Worm (Caenorhabditis elegans) whole organism, L3 larva: Measurements from ENCODE around the gene ZK1307.2.
A peak's percentile ranks its signal among the peaks of the same experiment; 100 is the strongest.

Source experiments
- R02D3.7 ChIP-seq: fragments of 150-350 bp; optimal IDR thresholded peaks from 2 replicates; lab custom pipeline; 2014; ENCODE audit warnings: missing biosample characterization, missing genetic modification characterization
- aly-2 ChIP-seq: fragments of 150-350 bp; optimal IDR thresholded peaks from 2 replicates; lab custom pipeline; 2014; ENCODE audit warnings: missing biosample characterization, missing genetic modification characterization
- ama-1 ChIP-seq: fragments of 150-350 bp; optimal IDR thresholded peaks from 2 replicates; lab custom pipeline; 2018
- ceh-16 ChIP-seq: sonication (generic microtip); optimal IDR thresholded peaks from 2 replicates; lab custom pipeline; 2017; ENCODE audit warnings: missing biosample characterization, missing genetic modification characterization
- ceh-28 ChIP-seq: fragments of 150-350 bp; optimal IDR thresholded peaks from 2 replicates; lab custom pipeline; 2014; ENCODE audit warnings: missing biosample characterization, missing genetic modification reagents, missing genetic modification characterization
- ceh-82 ChIP-seq: fragments of 150-350 bp; optimal IDR thresholded peaks from 2 replicates; lab custom pipeline; 2014; ENCODE audit warnings: missing biosample characterization, missing genetic modification characterization
- ceh-9 ChIP-seq: sonication (generic microtip); optimal IDR thresholded peaks from 2 replicates; lab custom pipeline; 2018; ENCODE audit warnings: missing biosample characterization, missing genetic modification characterization
- daf-12 ChIP-seq: fragments of 150-350 bp; optimal IDR thresholded peaks from 2 replicates; lab custom pipeline; 2014; ENCODE audit warnings: missing biosample characterization, missing genetic modification reagents, missing genetic modification characterization
- egl-27 ChIP-seq: sonication (generic microtip); optimal IDR thresholded peaks from 4 replicates; lab custom pipeline; 2017; ENCODE audit warnings: missing biosample characterization, missing genetic modification reagents, missing genetic modification characterization
- egl-5 ChIP-seq: fragments of 150-350 bp; optimal IDR thresholded peaks from 2 replicates; lab custom pipeline; 2017; ENCODE audit warnings: missing biosample characterization, missing genetic modification reagents, missing genetic modification characterization, inconsistent platforms
- elt-1 ChIP-seq: fragments of 150-350 bp; optimal IDR thresholded peaks from 2 replicates; lab custom pipeline; 2014; ENCODE audit warnings: missing biosample characterization, missing genetic modification characterization
- elt-2 ChIP-seq: sonication (generic microtip); optimal IDR thresholded peaks from 2 replicates; lab custom pipeline; 2016; ENCODE audit warnings: missing genetic modification reagents, mild to moderate bottlenecking, missing genetic modification characterization, missing compliant biosample characterization
- elt-3 ChIP-seq, 3 experiments: fragments of 150-350 bp in 1 of 3; sonication (generic microtip) in 2 of 3; optimal IDR thresholded peaks; 2 replicates in 2 of 3; 4 replicates in 1 of 3; lab custom pipeline; 2014 to 2017; ENCODE audit warnings: missing biosample characterization in 3 of 3, missing genetic modification characterization in 3 of 3
- eor-1 ChIP-seq, 2 experiments: fragments of 150-350 bp; optimal IDR thresholded peaks; 2 replicates each; lab custom pipeline; 2014 to 2018; ENCODE audit warnings: missing biosample characterization in 2 of 2, missing genetic modification characterization in 2 of 2
- fkh-10 ChIP-seq: sonication (generic microtip); optimal IDR thresholded peaks from 2 replicates; lab custom pipeline; 2017; ENCODE audit warnings: missing biosample characterization, missing genetic modification reagents, missing genetic modification characterization
- fkh-2 ChIP-seq: fragments of 150-350 bp; optimal IDR thresholded peaks from 2 replicates; lab custom pipeline; 2014; ENCODE audit warnings: missing biosample characterization, missing genetic modification reagents, missing genetic modification characterization
- fos-1 ChIP-seq: fragments of 150-350 bp; optimal IDR thresholded peaks from 2 replicates; lab custom pipeline; 2014; ENCODE audit warnings: missing biosample characterization, missing genetic modification characterization
- hmg-11 ChIP-seq: sonication (generic microtip); optimal IDR thresholded peaks from 2 replicates; lab custom pipeline; 2016; ENCODE audit warnings: missing genetic modification characterization, missing compliant biosample characterization
- jun-1 ChIP-seq: fragments of 150-350 bp; optimal IDR thresholded peaks from 2 replicates; lab custom pipeline; 2014; ENCODE audit warnings: missing biosample characterization, missing genetic modification reagents, missing genetic modification characterization
- lin-15B ChIP-seq: fragments of 150-350 bp; optimal IDR thresholded peaks from 2 replicates; lab custom pipeline; 2014; ENCODE audit warnings: missing biosample characterization, missing genetic modification characterization
- lin-39 ChIP-seq: fragments of 150-350 bp; optimal IDR thresholded peaks from 2 replicates; lab custom pipeline; 2018; ENCODE audit warnings: missing biosample characterization, missing genetic modification reagents, missing genetic modification characterization
- lsy-12 ChIP-seq: sonication (generic microtip); optimal IDR thresholded peaks from 2 replicates; lab custom pipeline; 2016; ENCODE audit warnings: mild to moderate bottlenecking, missing genetic modification characterization, missing compliant biosample characterization
- mdl-1 ChIP-seq: fragments of 150-350 bp; optimal IDR thresholded peaks from 2 replicates; lab custom pipeline; 2014; ENCODE audit warnings: missing biosample characterization, missing genetic modification characterization
- mml-1 ChIP-seq: fragments of 150-350 bp; sonication (generic microtip); optimal IDR thresholded peaks from 3 replicates; lab custom pipeline; 2014; ENCODE audit warnings: missing biosample characterization, missing genetic modification characterization
- nfya-1 ChIP-seq: sonication (generic microtip); optimal IDR thresholded peaks from 2 replicates; lab custom pipeline; 2017; ENCODE audit warnings: missing genetic modification characterization, mild to moderate bottlenecking, missing compliant biosample characterization, antibody characterized with exemption, moderate library complexity; ENCODE audit not compliant: insufficient read depth
- nhr-12 ChIP-seq: fragments of 150-350 bp; optimal IDR thresholded peaks from 2 replicates; lab custom pipeline; 2014; ENCODE audit warnings: missing biosample characterization, missing genetic modification characterization
- nhr-23 ChIP-seq: fragments of 150-350 bp; optimal IDR thresholded peaks from 2 replicates; lab custom pipeline; 2014; ENCODE audit warnings: missing biosample characterization, missing genetic modification reagents, missing genetic modification characterization
- nhr-25 ChIP-seq: sonication (generic microtip); optimal IDR thresholded peaks from 2 replicates; lab custom pipeline; 2017; ENCODE audit warnings: missing biosample characterization, missing genetic modification characterization
- nhr-28 ChIP-seq: fragments of 150-350 bp; optimal IDR thresholded peaks from 2 replicates; lab custom pipeline; 2014; ENCODE audit warnings: missing biosample characterization, missing genetic modification characterization
- nhr-43 ChIP-seq: sonication (generic microtip); optimal IDR thresholded peaks from 2 replicates; lab custom pipeline; 2016; ENCODE audit warnings: mild to moderate bottlenecking, missing genetic modification characterization, missing compliant biosample characterization; ENCODE audit not compliant: poor library complexity, severe bottlenecking
- nhr-67 ChIP-seq: fragments of 150-350 bp; optimal IDR thresholded peaks from 2 replicates; lab custom pipeline; 2014; ENCODE audit warnings: missing biosample characterization, missing genetic modification characterization
- nhr-76 ChIP-seq: fragments of 150-350 bp; sonication (generic microtip); optimal IDR thresholded peaks from 5 replicates; lab custom pipeline; 2014; ENCODE audit warnings: missing biosample characterization, missing genetic modification characterization
- pha-4 ChIP-seq: fragments of 150-350 bp; optimal IDR thresholded peaks from 2 replicates; lab custom pipeline; 2014; ENCODE audit warnings: missing biosample characterization, missing genetic modification reagents, missing genetic modification characterization
- pqm-1 ChIP-seq: fragments of 150-350 bp; optimal IDR thresholded peaks from 2 replicates; lab custom pipeline; 2017; ENCODE audit warnings: missing biosample characterization, missing genetic modification characterization, inconsistent platforms
- sea-2 ChIP-seq: fragments of 150-350 bp; sonication (generic microtip); optimal IDR thresholded peaks from 4 replicates; lab custom pipeline; 2014; ENCODE audit warnings: missing biosample characterization, missing genetic modification reagents, missing genetic modification characterization
- skn-1 ChIP-seq: fragments of 150-350 bp; optimal IDR thresholded peaks from 2 replicates; lab custom pipeline; 2014; ENCODE audit warnings: missing biosample characterization, missing genetic modification characterization
- snpc-4 ChIP-seq: fragments of 150-350 bp; optimal IDR thresholded peaks from 2 replicates; lab custom pipeline; 2014; ENCODE audit warnings: missing biosample characterization, missing genetic modification characterization
- tbx-2 ChIP-seq: sonication (generic microtip); optimal IDR thresholded peaks from 2 replicates; lab custom pipeline; 2016; ENCODE audit warnings: mild to moderate bottlenecking, missing genetic modification characterization, missing compliant biosample characterization
- unc-39 ChIP-seq: sonication (generic microtip); optimal IDR thresholded peaks from 4 replicates; lab custom pipeline; 2017; ENCODE audit warnings: missing biosample characterization, missing genetic modification characterization
- unc-62 ChIP-seq: fragments of 150-350 bp; sonication (generic microtip); optimal IDR thresholded peaks from 4 replicates; lab custom pipeline; 2014; ENCODE audit warnings: missing biosample characterization, missing genetic modification reagents, missing genetic modification characterization
- zag-1 ChIP-seq: fragments of 150-350 bp; optimal IDR thresholded peaks from 2 replicates; lab custom pipeline; 2014; ENCODE audit warnings: missing biosample characterization, missing genetic modification characterization
- ztf-11 ChIP-seq: fragments of 150-350 bp; optimal IDR thresholded peaks from 2 replicates; lab custom pipeline; 2014; ENCODE audit warnings: missing biosample characterization, missing genetic modification characterization
- ztf-4 ChIP-seq: fragments of 150-350 bp; optimal IDR thresholded peaks from 2 replicates; lab custom pipeline; 2014; ENCODE audit warnings: missing biosample characterization, missing genetic modification characterization

The ZK1307.2 gene

DNA sequence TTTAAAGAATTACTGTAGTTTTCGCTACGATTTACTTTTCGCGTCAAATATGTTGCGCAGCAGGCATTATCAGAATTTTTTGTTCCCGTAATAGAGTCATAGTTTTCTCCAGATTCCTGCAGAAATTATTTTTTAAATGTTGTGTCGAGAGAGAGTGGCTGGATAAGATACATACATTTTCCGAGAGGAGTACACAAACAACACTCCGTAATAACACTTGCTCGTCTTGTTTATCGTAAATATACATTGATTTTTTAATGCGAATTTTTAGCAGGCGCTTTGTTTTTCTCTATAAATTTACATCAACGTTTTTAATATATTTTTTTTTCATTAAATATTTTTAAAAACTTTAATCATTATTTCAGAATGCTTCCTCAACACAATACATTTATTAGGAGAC lies 15.2 kb upstream of the ZK1307.2 start, which contains the start of gene taf-8:
TSS of gene taf-8 (plus strand) at position 360 of the 400 bp plus-strand sequence.
- TF ChIP-seq nhr-43 = no peak
- peak; percentile 57 for TF ChIP-seq nhr-23 (tag; lab: Kevin White, UChicago)
- TF ChIP-seq aly-2 (tag; lab: Kevin White, UChicago) = no peak
- no peak for TF ChIP-seq elt-1 (tag; lab: Kevin White, UChicago)
- TF ChIP-seq zag-1 (tag; lab: Kevin White, UChicago) = no peak
- TF ChIP-seq ztf-4 (tag; lab: Kevin White, UChicago) = no peak
- no peak for TF ChIP-seq ceh-16
- no peak for TF ChIP-seq egl-27 (tag; lab: Kevin White, UChicago)
- no peak for TF ChIP-seq pqm-1
- no peak for TF ChIP-seq eor-1 (tag; optimal IDR thresholded peaks at IDR 0.05; lab: Kevin White, UChicago)
- no peak for TF ChIP-seq ceh-9
- no peak for TF ChIP-seq mml-1 (tag; lab: Kevin White, UChicago)
- TF ChIP-seq elt-3 (tag; optimal IDR thresholded peaks at IDR 0.05; lab: Kevin White, UChicago) = no peak
- TF ChIP-seq nfya-1 (tag; lab: Kevin White, UChicago) = no peak
- TF ChIP-seq unc-62 (GFP tag; lab: Kevin White, UChicago) = no peak
- TF ChIP-seq elt-2 (tag; lab: Kevin White, UChicago) = peak; percentile 12
- no peak for TF ChIP-seq fkh-10 (GFP tag; lab: Kevin White, UChicago)
- no peak for TF ChIP-seq egl-5 (tag; lab: Kevin White, UChicago)
- TF ChIP-seq ztf-11 (tag; lab: Kevin White, UChicago) = no peak
- no peak for TF ChIP-seq lsy-12 (tag; lab: Kevin White, UChicago)
- no peak for TF ChIP-seq ceh-82 (tag; lab: Kevin White, UChicago)
- no peak for TF ChIP-seq skn-1 (tag; lab: Kevin White, UChicago)
- TF ChIP-seq nhr-25 (tag; lab: Kevin White, UChicago) = peak; percentile 6
- no peak for TF ChIP-seq jun-1
- peak; percentile 84 for TF ChIP-seq pha-4 (tag; lab: Kevin White, UChicago)
- TF ChIP-seq nhr-67 (tag; lab: Kevin White, UChicago) = no peak
- peak; percentile 7 for TF ChIP-seq lin-39 (tag; lab: Kevin White, UChicago)
- no peak for TF ChIP-seq ama-1 (lab: Kevin White, UChicago)
- no peak for TF ChIP-seq ceh-28 (tag; lab: Kevin White, UChicago)
- TF ChIP-seq fos-1 (tag; lab: Kevin White, UChicago) = no peak
- no peak for TF ChIP-seq snpc-4
- TF ChIP-seq mdl-1 (tag; lab: Kevin White, UChicago) = no peak
- TF ChIP-seq hmg-11 (tag; lab: Kevin White, UChicago) = peak; percentile 55
- TF ChIP-seq lin-15B (tag; lab: Kevin White, UChicago) = peak; percentile 47
- peak; percentile 92 for TF ChIP-seq R02D3.7
- no peak for TF ChIP-seq nhr-12
- TF ChIP-seq sea-2 = no peak
- no peak for TF ChIP-seq fkh-2 (tag; lab: Kevin White, UChicago)
- no peak for TF ChIP-seq nhr-28 (tag; lab: Kevin White, UChicago)

DNA sequence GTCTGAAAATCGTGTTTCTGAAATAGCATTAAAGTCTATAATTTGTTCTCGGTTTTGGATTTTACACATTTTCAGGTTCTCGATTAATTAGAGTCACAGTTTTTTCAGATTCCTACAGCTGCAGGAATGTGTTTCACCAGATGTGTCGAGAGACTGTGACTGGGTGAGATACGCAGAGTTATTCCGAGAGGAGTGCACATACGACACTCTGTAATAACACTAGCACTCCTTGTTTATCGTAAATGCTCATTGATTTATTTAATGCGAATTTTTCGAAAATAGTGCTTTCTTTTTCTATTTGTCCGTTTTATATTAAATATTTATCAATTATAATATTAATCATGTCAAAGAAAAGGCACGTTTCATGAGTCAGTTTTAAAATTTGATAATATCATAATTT lies 13.6 kb upstream of the ZK1307.2 start, which contains the start of gene ZK1320.11:
TSS of gene ZK1320.11 (plus strand) at position 243 of the 400 bp plus-strand sequence.
- TF ChIP-seq hmg-11 (tag; lab: Kevin White, UChicago) (no peak), unc-39 (tag; lab: Kevin White, UChicago) (no peak), pha-4 (tag; lab: Kevin White, UChicago) (peak; percentile 19), ceh-16 (no peak), ceh-9 (no peak), lsy-12 (tag; lab: Kevin White, UChicago) (no peak), nhr-76 (tag; lab: Kevin White, UChicago) (no peak), nfya-1 (tag; lab: Kevin White, UChicago) (peak; percentile 34)

DNA sequence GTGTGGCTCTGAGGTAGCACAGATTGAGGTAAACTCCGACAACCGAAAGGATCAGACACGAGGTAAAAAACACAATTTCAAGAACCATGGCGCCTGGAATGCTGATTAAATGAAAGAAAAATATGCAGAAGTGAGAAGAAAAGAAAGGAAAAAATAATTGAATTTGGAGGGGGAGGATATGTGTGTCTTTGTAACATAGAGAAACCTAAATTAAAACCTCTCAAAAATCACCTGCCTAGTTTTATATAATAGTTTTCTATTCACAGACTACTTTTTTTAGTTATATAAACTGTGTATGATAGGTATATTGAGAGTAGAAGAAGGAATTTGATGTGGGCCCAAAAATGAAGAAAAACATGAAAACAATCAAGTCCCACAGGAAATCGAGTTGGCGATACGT lies 11.8 kb upstream of the ZK1307.2 start, which contains the start of gene ZK1320.5:
TSS of gene ZK1320.5 (minus strand) at position 101 of the 400 bp plus-strand sequence.
- TF ChIP-seq ceh-9 = no peak
- TF ChIP-seq lsy-12 (tag; lab: Kevin White, UChicago) = no peak
- TF ChIP-seq fos-1 (tag; lab: Kevin White, UChicago) = no peak
- TF ChIP-seq tbx-2 (tag; lab: Kevin White, UChicago) = no peak
- TF ChIP-seq ceh-16 = no peak
- TF ChIP-seq daf-12 (tag; lab: Kevin White, UChicago) = no peak
- TF ChIP-seq hmg-11 (tag; lab: Kevin White, UChicago) = no peak
- TF ChIP-seq pha-4 (tag; lab: Kevin White, UChicago) = no peak
